Fruit fly (Drosophila melanogaster) whole organism, wandering third instar larva: ENCODE measurements around the gene CG15172.

ENCODE experiments used
- Sp1 ChIP-seq: fragments of 200-800 bp; sonication (Bioruptor generic); optimal IDR thresholded peaks from 3 replicates; lab custom pipeline; 2019; ENCODE audit warnings: missing biosample characterization, mild to moderate bottlenecking, missing genetic modification characterization, moderate library complexity
- dsf ChIP-seq: sonication (Bioruptor generic); optimal IDR thresholded peaks from 2 replicates; lab custom pipeline; 2016; ENCODE audit warnings: missing biosample characterization, missing genetic modification characterization, borderline replicate concordance

DNA sequence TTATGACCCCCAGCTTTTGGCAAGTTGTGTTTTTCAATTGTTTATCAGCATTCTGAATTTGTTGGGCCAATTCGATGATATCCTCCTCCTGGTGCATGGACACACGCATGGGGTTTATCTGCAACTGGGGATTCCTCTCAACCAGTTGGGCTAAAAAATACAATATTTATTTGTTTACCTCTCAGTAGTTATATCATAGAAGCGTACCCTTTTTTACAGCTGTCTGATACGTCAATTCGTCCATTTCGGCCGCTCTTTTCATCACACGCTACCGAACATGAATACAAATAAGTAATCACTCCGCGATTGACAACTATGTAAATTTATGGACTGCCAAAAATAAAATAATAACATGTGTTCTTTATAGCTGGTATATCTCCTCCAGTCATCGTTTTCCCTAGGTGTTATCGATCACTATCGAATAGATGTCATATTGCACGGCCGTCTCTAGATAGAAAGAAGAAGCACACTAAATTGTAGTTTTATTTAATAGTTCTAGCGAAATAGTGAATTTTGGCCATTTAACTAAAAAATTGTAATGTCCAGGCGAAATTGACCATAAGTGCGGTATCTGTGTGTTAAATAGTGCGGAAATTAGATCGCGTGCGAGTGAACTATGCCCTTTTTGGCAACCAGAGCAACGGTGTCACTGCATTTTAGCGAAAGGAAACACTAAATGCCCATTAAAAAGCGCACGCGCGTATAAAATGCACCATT lies 12.2 kb downstream of the CG15172 start, which contains the start of the genes mib2 and CG31800:
- TF ChIP-seq Sp1 (GFP tag; lab: Kevin White, UChicago) (no peak), dsf (GFP tag; lab: Kevin White, UChicago) (no peak)
